Fruit fly (Drosophila melanogaster): ENCODE data around the gene Pglym87.

Pglym87 gene

DNA sequence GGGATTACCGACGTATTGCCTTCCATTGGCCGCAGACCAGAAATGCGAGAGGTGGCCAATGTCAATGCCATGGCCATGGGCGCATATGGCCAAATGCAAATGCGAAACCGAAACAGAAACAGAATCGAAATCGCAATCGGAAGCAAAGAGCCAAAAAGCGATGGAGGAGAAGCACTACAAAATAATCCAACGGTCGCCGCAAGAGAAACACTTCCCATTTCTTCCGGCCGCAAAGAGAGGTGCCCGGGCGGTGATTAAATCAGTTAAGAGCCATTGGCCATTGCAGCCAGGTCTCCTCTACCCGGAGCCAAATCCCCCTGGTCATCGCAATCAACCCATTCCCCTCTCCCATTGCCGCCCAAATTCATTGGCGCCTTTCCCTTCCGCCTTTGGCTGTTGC lies 18.3 kb downstream of the Pglym87 start, which contains the start of gene CG14742:
Gene CG14742 (plus strand): TSS at position 301 of the 400 bp plus-strand sequence.
- TF ChIP-seq Hr4 (GFP tag; optimal IDR thresholded peaks at IDR 0.05) (no peak), svp (GFP tag) (no peak), fd85E (GFP tag; optimal IDR thresholded peaks at IDR 0.05) (no peak), CG11294 (GFP tag; IDR thresholded peaks at IDR 0.05) (no peak)

DNA sequence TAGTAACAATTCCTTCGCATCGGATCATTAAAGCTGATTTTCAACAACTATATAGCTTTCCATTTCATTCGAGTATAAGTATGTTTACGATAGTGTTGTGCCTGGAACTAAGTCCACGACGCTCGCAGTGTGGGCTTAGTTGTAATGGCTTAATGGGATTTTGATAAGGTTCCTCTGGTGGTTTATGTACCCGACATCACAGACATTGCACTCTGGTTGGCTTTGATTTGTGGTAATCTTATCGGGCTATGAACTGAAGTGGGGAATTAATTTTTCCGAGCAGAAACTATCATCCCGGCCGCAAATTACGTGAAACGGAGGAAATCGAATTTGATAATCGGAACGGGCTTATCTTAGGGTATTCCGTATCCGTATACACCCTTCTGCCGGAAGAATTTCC lies 21.0 kb downstream of the Pglym87 start:
- TF ChIP-seq Sox15 (GFP tag; optimal IDR thresholded peaks at IDR 0.05), result no peak
- TF ChIP-seq CG6276 (GFP tag; optimal IDR thresholded peaks at IDR 0.05), result no peak
- TF ChIP-seq dsx (GFP tag; optimal IDR thresholded peaks at IDR 0.05; ENCODE audit: poor library complexity, severe bottlenecking), result no peak
- TF ChIP-seq net (GFP tag; optimal IDR thresholded peaks at IDR 0.05), result no peak
- no peak for TF ChIP-seq CG34406 (GFP tag; optimal IDR thresholded peaks at IDR 0.05)
- TF ChIP-seq CG6854 (GFP tag; optimal IDR thresholded peaks at IDR 0.05), result no peak
- no peak for TF ChIP-seq CG15336 (GFP tag; IDR thresholded peaks at IDR 0.05)
- TF ChIP-seq fd59A (GFP tag; optimal IDR thresholded peaks at IDR 0.05), result no peak
- no peak for TF ChIP-seq Hr39 (GFP tag; optimal IDR thresholded peaks at IDR 0.05)
- no peak for TF ChIP-seq eg (GFP tag; IDR thresholded peaks at IDR 0.05)
- TF ChIP-seq Hr4 (GFP tag; optimal IDR thresholded peaks at IDR 0.05), result no peak
- no peak for TF ChIP-seq spab (GFP tag; optimal IDR thresholded peaks at IDR 0.05)
- TF ChIP-seq CG10631 (GFP tag; optimal IDR thresholded peaks at IDR 0.05), result no peak
- no peak for TF ChIP-seq Eip75B (GFP tag; optimal IDR thresholded peaks at IDR 0.05)

DNA sequence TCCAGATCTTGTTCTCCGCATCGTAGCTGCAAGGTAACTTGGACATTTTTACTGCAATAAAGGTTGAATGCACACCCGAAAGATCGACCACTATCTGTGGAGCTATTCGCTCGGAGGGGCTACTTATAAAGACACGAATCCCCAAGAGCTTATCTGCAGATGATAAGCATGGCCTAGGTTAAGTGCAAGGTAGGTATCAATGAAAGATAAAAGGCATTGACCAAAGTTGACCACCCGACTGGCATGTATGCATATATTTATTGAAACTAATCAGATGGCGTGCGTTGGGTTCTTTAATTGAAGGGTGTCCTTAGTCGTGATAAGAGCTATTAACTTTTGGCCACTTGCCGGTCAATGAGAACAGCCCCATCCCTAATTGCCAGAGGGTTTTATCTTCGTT lies 22.3 kb downstream of the Pglym87 start, which contains the start of gene CG4830:
Gene CG4830 (minus strand): TSS at position 101 of the 400 bp plus-strand sequence.
- TF ChIP-seq Lpt (GFP tag; optimal IDR thresholded peaks at IDR 0.05), result no peak
- TF ChIP-seq svp (GFP tag), result peak; percentile 41

DNA sequence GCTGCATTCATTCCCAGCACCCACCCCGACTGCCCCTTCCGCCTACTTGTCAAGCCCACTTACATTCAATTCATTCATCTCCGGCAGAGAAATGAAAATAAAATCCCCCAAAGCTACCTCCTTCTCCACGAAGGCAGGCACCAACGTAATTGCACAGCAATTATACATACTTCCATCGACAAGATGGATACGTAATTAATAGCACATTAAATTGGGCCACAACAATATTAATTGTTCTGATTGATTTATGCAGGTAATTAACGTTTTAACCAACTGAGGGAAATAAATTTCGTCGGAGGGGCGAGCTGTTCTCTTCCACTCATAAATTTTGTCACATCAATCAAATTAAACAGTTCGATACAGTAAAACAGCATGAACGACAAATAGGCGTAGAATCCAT lies 34.9 kb downstream of the Pglym87 start, which contains the start of gene Adk1:
Gene Adk1 (plus strand): TSS at position 301 of the 400 bp plus-strand sequence.
- TF ChIP-seq CG34406 (GFP tag; optimal IDR thresholded peaks at IDR 0.05), result no peak
- no peak for TF ChIP-seq CG6854 (GFP tag; optimal IDR thresholded peaks at IDR 0.05)
- TF ChIP-seq CG8632 (GFP tag; optimal IDR thresholded peaks at IDR 0.05), result no peak
- TF ChIP-seq CG11294 (GFP tag; IDR thresholded peaks at IDR 0.05), result no peak
- no peak for TF ChIP-seq ss (GFP tag; optimal IDR thresholded peaks at IDR 0.05)
- no peak for TF ChIP-seq CG11762 (GFP tag; optimal IDR thresholded peaks at IDR 0.05; ENCODE audit: insufficient read depth)
- TF ChIP-seq spab (GFP tag; optimal IDR thresholded peaks at IDR 0.05), result no peak
- no peak for TF ChIP-seq CG9139 (GFP tag; optimal IDR thresholded peaks at IDR 0.05)
- TF ChIP-seq net (GFP tag; optimal IDR thresholded peaks at IDR 0.05), result no peak
- no peak for TF ChIP-seq Sox102F (GFP tag; optimal IDR thresholded peaks at IDR 0.05)
- TF ChIP-seq Smox (GFP tag; optimal IDR thresholded peaks at IDR 0.05), result no peak
- no peak for TF ChIP-seq Lpt (GFP tag; optimal IDR thresholded peaks at IDR 0.05)
- TF ChIP-seq Met (GFP tag; optimal IDR thresholded peaks at IDR 0.05), result no peak
- TF ChIP-seq lz (GFP tag; optimal IDR thresholded peaks at IDR 0.05), result no peak
- no peak for TF ChIP-seq fkh (GFP tag; optimal IDR thresholded peaks at IDR 0.05)
- TF ChIP-seq CG3032 (tag; optimal IDR thresholded peaks at IDR 0.05), result no peak
- no peak for TF ChIP-seq CG16779 (tag; optimal IDR thresholded peaks at IDR 0.05)
- TF ChIP-seq CG4318 (GFP tag; optimal IDR thresholded peaks at IDR 0.05), result no peak
- TF ChIP-seq esn (GFP tag; optimal IDR thresholded peaks at IDR 0.05), result no peak

DNA sequence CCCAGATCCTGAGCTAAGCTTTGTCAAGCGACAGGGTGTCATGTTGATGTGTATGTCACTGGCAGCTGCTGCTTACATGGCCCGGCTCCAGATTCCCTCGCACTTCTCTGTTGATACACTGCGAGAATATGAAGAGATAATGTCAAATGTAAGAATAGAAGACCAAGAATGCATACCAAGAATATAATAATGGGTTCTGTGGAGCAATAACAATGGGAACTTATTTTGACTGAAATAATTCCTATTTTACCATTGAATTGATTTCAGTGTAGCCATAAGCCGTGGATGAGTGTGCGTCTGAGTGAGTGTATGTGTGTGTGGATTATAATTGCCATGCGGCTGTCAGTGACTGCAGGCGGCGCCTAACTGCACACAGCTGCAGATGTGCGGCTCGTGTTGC lies 36.4 kb downstream of the Pglym87 start:
- TF ChIP-seq net (GFP tag; optimal IDR thresholded peaks at IDR 0.05), result no peak
- TF ChIP-seq CG11762 (GFP tag; optimal IDR thresholded peaks at IDR 0.05; ENCODE audit: insufficient read depth), result no peak
- TF ChIP-seq CG3032 (tag; optimal IDR thresholded peaks at IDR 0.05), result no peak
- TF ChIP-seq CG8119 (GFP tag; IDR thresholded peaks at IDR 0.05), result no peak
- TF ChIP-seq topi (GFP tag; optimal IDR thresholded peaks at IDR 0.05), result no peak
- no peak for TF ChIP-seq cyc (GFP tag; optimal IDR thresholded peaks at IDR 0.05)
- TF ChIP-seq CG31627 (GFP tag; optimal IDR thresholded peaks at IDR 0.05), result no peak
- no peak for TF ChIP-seq Ets21C (GFP tag; optimal IDR thresholded peaks at IDR 0.05)
- TF ChIP-seq CG32006 (GFP tag; optimal IDR thresholded peaks at IDR 0.05), result peak; percentile 47
- TF ChIP-seq Sox15 (GFP tag; optimal IDR thresholded peaks at IDR 0.05), result no peak
- TF ChIP-seq dac (GFP tag; optimal IDR thresholded peaks at IDR 0.05), result no peak
- TF ChIP-seq fkh (GFP tag; optimal IDR thresholded peaks at IDR 0.05), result no peak
- peak in 1 of 2 experiments; percentile 17 for TF ChIP-seq ss (GFP tag; optimal IDR thresholded peaks at IDR 0.05)
- no peak for TF ChIP-seq vri (GFP tag; optimal IDR thresholded peaks at IDR 0.05)
- no peak for TF ChIP-seq CG11902 (GFP tag; optimal IDR thresholded peaks at IDR 0.05)
- no peak for TF ChIP-seq Hr38 (GFP tag; optimal IDR thresholded peaks at IDR 0.05)
- peak; percentile 46; the same call in 1 of the 3 replicates for TF ChIP-seq CG6163 (GFP tag; IDR thresholded peaks at IDR 0.05)
- no peak for TF ChIP-seq CG3919 (GFP tag; optimal IDR thresholded peaks at IDR 0.05)
- no peak for TF ChIP-seq CG11294 (GFP tag; IDR thresholded peaks at IDR 0.05)
- peak; percentile 27 for TF ChIP-seq OdsH (GFP tag; optimal IDR thresholded peaks at IDR 0.05)
- no peak for TF ChIP-seq Lpt (GFP tag; optimal IDR thresholded peaks at IDR 0.05)

Measured in whole organism, prepupa.